4 worm cellular contexts compared by ENCODE assay signal in genomic region chrV:15432457-15432856, ce11.
TF ChIP-seq lines count a peak whose summit lies in the region.

Gene T26H5.8 (minus strand): TSS chrV:15432726.

TF ChIP-seq in whole organism, L1 larva, 84 proteins besides CTCF, POLR2A, EP300 and RAD21:
- TF ChIP-seq mep-1 (tag; optimal IDR thresholded peaks at IDR 0.05; lab: Kevin White, UChicago) = no peak
- no peak for TF ChIP-seq F16B12.6 (tag; optimal IDR thresholded peaks at IDR 0.05; lab: Kevin White, UChicago)
- TF ChIP-seq dpl-1 (GFP tag; optimal IDR thresholded peaks at IDR 0.05; lab: Kevin White, UChicago) = no peak
- no peak for TF ChIP-seq efl-1 (optimal IDR thresholded peaks at IDR 0.05; lab: Kevin White, UChicago)
- peak in 1 of 2 experiments; percentile 4 for TF ChIP-seq efl-1 (GFP tag; optimal IDR thresholded peaks at IDR 0.05 in 1 of 2; lab: Kevin White, UChicago)
- TF ChIP-seq hlh-4 (tag; optimal IDR thresholded peaks at IDR 0.05; lab: Kevin White, UChicago) = no peak
- TF ChIP-seq pqm-1 (tag; optimal IDR thresholded peaks at IDR 0.05; lab: Kevin White, UChicago) = peak; percentile 46
- TF ChIP-seq snu-23 (GFP tag; optimal IDR thresholded peaks at IDR 0.05; lab: Kevin White, UChicago) = no peak
- no peak for TF ChIP-seq nhr-85 (tag; lab: Kevin White, UChicago)
- peak; percentile 41 for TF ChIP-seq elt-2 (tag; optimal IDR thresholded peaks at IDR 0.05; lab: Kevin White, UChicago)
- TF ChIP-seq lin-35 (GFP tag; optimal IDR thresholded peaks at IDR 0.05; lab: Kevin White, UChicago) = peak in 1 of 2 experiments; percentile 25

TF ChIP-seq in whole organism, L2 larva, 48 proteins besides CTCF, POLR2A, EP300 and RAD21:
- TF ChIP-seq ztf-4 (tag; optimal IDR thresholded peaks at IDR 0.05; lab: Kevin White, UChicago) = no peak
- peak; percentile 74 for TF ChIP-seq fos-1 (tag; optimal IDR thresholded peaks at IDR 0.05; lab: Kevin White, UChicago)
- peak; percentile 43 for TF ChIP-seq gmeb-1 (tag; optimal IDR thresholded peaks at IDR 0.05; lab: Kevin White, UChicago)

TF ChIP-seq in whole organism, L3 larva, 47 proteins besides CTCF, POLR2A, EP300 and RAD21:
- TF ChIP-seq ceh-28 (tag; optimal IDR thresholded peaks at IDR 0.05; lab: Kevin White, UChicago) (no peak), elt-2 (tag; optimal IDR thresholded peaks at IDR 0.05; lab: Kevin White, UChicago) (peak; percentile 56), pqm-1 (tag; optimal IDR thresholded peaks at IDR 0.05; lab: Kevin White, UChicago) (peak; percentile 86), unc-39 (tag; optimal IDR thresholded peaks at IDR 0.05; lab: Kevin White, UChicago) (no peak), pha-4 (tag; optimal IDR thresholded peaks at IDR 0.05; lab: Kevin White, UChicago) (peak; percentile 90)

TF ChIP-seq in whole organism, L4 larva, 104 proteins besides CTCF, POLR2A, EP300 and RAD21:
- TF ChIP-seq aha-1 (tag; lab: Kevin White, UChicago) (peak; percentile 17), jun-1 (tag; optimal IDR thresholded peaks at IDR 0.05; lab: Kevin White, UChicago) (no peak), rbr-2 (tag; optimal IDR thresholded peaks at IDR 0.05; lab: Kevin White, UChicago) (no peak), duxl-1 (tag; optimal IDR thresholded peaks at IDR 0.05; lab: Kevin White, UChicago; ENCODE audit: poor library complexity) (no peak), daf-16 (GFP tag; optimal IDR thresholded peaks at IDR 0.05; lab: Kevin White, UChicago) (no peak), daf-16 (tag; optimal IDR thresholded peaks at IDR 0.05; lab: Kevin White, UChicago) (peak; percentile 97), unc-39 (tag; optimal IDR thresholded peaks at IDR 0.05; lab: Kevin White, UChicago) (no peak), nhr-28 (tag; optimal IDR thresholded peaks at IDR 0.05; lab: Kevin White, UChicago) (peak; percentile 80), spr-1 (tag; optimal IDR thresholded peaks at IDR 0.05; lab: Kevin White, UChicago) (no peak), snpc-4 (tag; optimal IDR thresholded peaks at IDR 0.05; lab: Kevin White, UChicago) (no peak), egl-27 (tag; optimal IDR thresholded peaks at IDR 0.05; lab: Kevin White, UChicago) (no peak), dve-1 (tag; optimal IDR thresholded peaks at IDR 0.05; lab: Kevin White, UChicago; ENCODE audit: insufficient read depth) (peak; percentile 26), pqm-1 (tag; optimal IDR thresholded peaks at IDR 0.05; lab: Kevin White, UChicago) (peak; percentile 92), nhr-76 (tag; optimal IDR thresholded peaks at IDR 0.05; lab: Kevin White, UChicago) (no peak), nhr-6 (tag; optimal IDR thresholded peaks at IDR 0.05; lab: Kevin White, UChicago) (no peak)

Comparison
In these comparisons a context has a peak if more than half of its experiments do, and no peak if none do; other contexts are left out.
1. Of the 29 proteins assayed by ChIP-seq in both whole organism, L4 larva and whole organism, L1 larva: peak only in whole organism, L4 larva: aha-1 and nhr-28; only in whole organism, L1 larva: none; in both: pqm-1; in neither: 26.